Fruit fly (Drosophila melanogaster) whole organism, embryonic: ENCODE measurements around the gene Sas-6.

Source experiments
- Ada2b ChIP-seq: fragments of 200-800 bp; sonication (Bioruptor generic); IDR thresholded peaks from 2 replicates; pipeline ENCODE4 v1.3.6; 2022; ENCODE audit warnings: missing biosample characterization, missing genetic modification characterization
- Atf3 ChIP-seq: fragments of 200-800 bp; sonication (Bioruptor generic); optimal IDR thresholded peaks from 3 replicates; lab custom pipeline; 2016; ENCODE audit warnings: missing biosample characterization, missing genetic modification characterization
- CG10366 ChIP-seq: fragments of 200-800 bp; sonication (Bioruptor generic); IDR thresholded peaks from 2 replicates; pipeline ENCODE4 v1.3.6; 2022; ENCODE audit warnings: missing biosample characterization, missing genetic modification characterization
- CG11085 ChIP-seq: fragments of 200-800 bp; sonication (Bioruptor generic); IDR thresholded peaks from 2 replicates; pipeline ENCODE4 v1.3.6; 2022; ENCODE audit warnings: missing biosample characterization, missing genetic modification characterization
- CG11093 ChIP-seq: fragments of 200-800 bp; sonication (Bioruptor generic); IDR thresholded peaks from 3 replicates; pipeline ENCODE4 v1.3.6; 2022; ENCODE audit warnings: missing biosample characterization, missing genetic modification characterization
- CG11504 ChIP-seq: fragments of 200-800 bp; sonication (Bioruptor generic); optimal IDR thresholded peaks from 3 replicates; lab custom pipeline; 2019; ENCODE audit warnings: missing biosample characterization, mild to moderate bottlenecking, missing genetic modification characterization, moderate library complexity
- CG11560 ChIP-seq: fragments of 200-800 bp; sonication (Bioruptor generic); IDR thresholded peaks from 3 replicates; pipeline ENCODE4 v1.3.6; 2022; ENCODE audit warnings: missing biosample characterization, missing genetic modification characterization
- CG14965 ChIP-seq: fragments of 200-800 bp; sonication (Bioruptor generic); optimal IDR thresholded peaks from 2 replicates; lab custom pipeline; 2016; ENCODE audit warnings: missing biosample characterization, missing genetic modification characterization, borderline replicate concordance
- CG17186 ChIP-seq: fragments of 200-800 bp; sonication (Bioruptor generic); optimal IDR thresholded peaks from 3 replicates; lab custom pipeline; 2017; ENCODE audit warnings: missing biosample characterization, missing genetic modification reagents, missing genetic modification characterization
- CG1832 ChIP-seq: fragments of 200-800 bp; sonication (Bioruptor generic); optimal IDR thresholded peaks from 2 replicates; lab custom pipeline; 2017; ENCODE audit warnings: missing biosample characterization, mild to moderate bottlenecking, missing genetic modification characterization, inconsistent platforms
- CG4282 ChIP-seq: fragments of 200-800 bp; sonication (Bioruptor generic); optimal IDR thresholded peaks from 2 replicates; lab custom pipeline; 2016; ENCODE audit warnings: missing biosample characterization, missing genetic modification characterization
- CG4424 ChIP-seq: fragments of 200-800 bp; sonication (Bioruptor generic); optimal IDR thresholded peaks from 3 replicates; lab custom pipeline; 2016; ENCODE audit warnings: missing biosample characterization, missing genetic modification characterization
- CG4730 ChIP-seq: fragments of 200-800 bp; sonication (Bioruptor generic); IDR thresholded peaks from 2 replicates; pipeline ENCODE4 v1.3.6; 2022; ENCODE audit warnings: missing biosample characterization, missing genetic modification characterization
- CG5180 ChIP-seq: fragments of 200-800 bp; sonication (Bioruptor generic); optimal IDR thresholded peaks from 3 replicates; lab custom pipeline; 2017; ENCODE audit warnings: missing biosample characterization, missing genetic modification characterization, mild to moderate bottlenecking, moderate library complexity, missing genetic modification reagents
- CG5245 ChIP-seq: fragments of 200-800 bp; sonication (Bioruptor generic); optimal IDR thresholded peaks from 3 replicates; lab custom pipeline; 2016; ENCODE audit warnings: missing biosample characterization, missing genetic modification characterization
- CG6689 ChIP-seq: fragments of 200-800 bp; sonication (Bioruptor generic); IDR thresholded peaks from 2 replicates; pipeline ENCODE4 v1.3.6; 2022; ENCODE audit warnings: missing biosample characterization, missing genetic modification characterization
- CG7357 ChIP-seq: fragments of 200-800 bp; sonication (Bioruptor generic); IDR thresholded peaks from 3 replicates; pipeline ENCODE4 v1.3.6; 2022; ENCODE audit warnings: missing biosample characterization, missing genetic modification characterization
- D ChIP-seq, 2 experiments: fragments of 200-800 bp in 1 of 2; fragments of >200 bp in 1 of 2; sonication (Bioruptor generic) in 1 of 2; optimal IDR thresholded peaks; 2 replicates in 1 of 2; 3 replicates in 1 of 2; lab custom pipeline; 2017; ENCODE audit warnings: mild to moderate bottlenecking in 1 of 2, missing biosample characterization in 1 of 2, missing genetic modification characterization in 1 of 2, missing genetic modification reagents in 1 of 2
- Dad ChIP-seq: fragments of 200-800 bp; sonication (Bioruptor generic); optimal IDR thresholded peaks from 3 replicates; lab custom pipeline; 2016; ENCODE audit warnings: missing biosample characterization, missing genetic modification characterization
- Dfd ChIP-seq, 2 experiments: fragments of >200 bp; optimal IDR thresholded peaks; 2 replicates each; lab custom pipeline; 2017; ENCODE audit warnings: missing biosample characterization in 2 of 2, missing genetic modification characterization in 2 of 2
- HLH3B ChIP-seq: fragments of 200-800 bp; sonication (Bioruptor generic); IDR thresholded peaks from 2 replicates; pipeline ENCODE4 v1.3.6; 2022; ENCODE audit warnings: missing biosample characterization, missing genetic modification characterization
- HLHmδ ChIP-seq: fragments of 200-800 bp; sonication (Bioruptor generic); optimal IDR thresholded peaks from 2 replicates; lab custom pipeline; 2018; ENCODE audit warnings: missing biosample characterization, mild to moderate bottlenecking, missing genetic modification characterization, moderate library complexity
- Jarid2 ChIP-seq: fragments of 200-800 bp; sonication (Bioruptor generic); optimal IDR thresholded peaks from 3 replicates; lab custom pipeline; 2017; ENCODE audit warnings: mild to moderate bottlenecking, missing biosample characterization, missing genetic modification reagents, missing genetic modification characterization
- NfI ChIP-seq: fragments of 200-800 bp; sonication (Bioruptor generic); optimal IDR thresholded peaks from 3 replicates; lab custom pipeline; 2018; ENCODE audit warnings: missing biosample characterization, mild to moderate bottlenecking, missing genetic modification characterization, moderate library complexity
- Pdp1 ChIP-seq, 2 experiments: fragments of 200-800 bp; sonication (Bioruptor generic); optimal IDR thresholded peaks; 3 replicates each; lab custom pipeline; 2016; ENCODE audit warnings: missing biosample characterization in 2 of 2, missing genetic modification characterization in 2 of 2, mild to moderate bottlenecking in 1 of 2, moderate library complexity in 1 of 2
- Rx ChIP-seq: fragments of 200-800 bp; sonication (Bioruptor generic); IDR thresholded peaks from 2 replicates; pipeline ENCODE4 v1.3.6; 2022; ENCODE audit warnings: missing biosample characterization, missing genetic modification characterization
- Sin3A ChIP-seq: fragments of >200 bp; optimal IDR thresholded peaks from 2 replicates; lab custom pipeline; 2018
- Taf1 ChIP-seq: fragments of 200-800 bp; sonication (Bioruptor generic); IDR thresholded peaks from 2 replicates; pipeline ENCODE4 v1.3.6; 2022; ENCODE audit warnings: missing biosample characterization, missing genetic modification characterization
- ac ChIP-seq: fragments of 200-800 bp; sonication (Bioruptor generic); optimal IDR thresholded peaks from 3 replicates; lab custom pipeline; 2017; ENCODE audit warnings: missing biosample characterization, mild to moderate bottlenecking, missing genetic modification characterization
- al ChIP-seq: fragments of 200-800 bp; sonication (Bioruptor generic); IDR thresholded peaks from 2 replicates; pipeline ENCODE4 v1.3.6; 2022; ENCODE audit warnings: missing biosample characterization, missing genetic modification characterization
- ato ChIP-seq: fragments of 200-800 bp; sonication (Bioruptor generic); IDR thresholded peaks from 2 replicates; pipeline ENCODE4 v1.3.6; 2022; ENCODE audit warnings: missing biosample characterization, missing genetic modification characterization; ENCODE audit not compliant: partially characterized antibody
- bbx ChIP-seq: fragments of 200-800 bp; sonication (Bioruptor generic); IDR thresholded peaks from 2 replicates; pipeline ENCODE4 v1.3.6; 2022; ENCODE audit warnings: missing biosample characterization, missing genetic modification characterization; ENCODE audit not compliant: partially characterized antibody
- corto ChIP-seq: fragments of 200-800 bp; sonication (Bioruptor generic); optimal IDR thresholded peaks from 2 replicates; lab custom pipeline; 2016; ENCODE audit warnings: missing biosample characterization, mild to moderate bottlenecking, missing genetic modification characterization, moderate library complexity
- grau ChIP-seq: fragments of 200-800 bp; optimal IDR thresholded peaks from 3 replicates; lab custom pipeline; 2019; ENCODE audit warnings: missing biosample characterization, mild to moderate bottlenecking, missing genetic modification characterization, moderate library complexity
- gro ChIP-seq: fragments of 200-800 bp; sonication (Bioruptor generic); optimal IDR thresholded peaks from 2 replicates; lab custom pipeline; 2016; ENCODE audit warnings: missing biosample characterization, missing genetic modification characterization
- hb ChIP-seq: fragments of 200-800 bp; sonication (Bioruptor generic); IDR thresholded peaks from 3 replicates; pipeline ENCODE4 v1.3.6; 2022; ENCODE audit warnings: missing biosample characterization, missing genetic modification characterization; ENCODE audit not compliant: partially characterized antibody
- hbn ChIP-seq: fragments of 200-800 bp; sonication (Bioruptor generic); IDR thresholded peaks from 2 replicates; pipeline ENCODE4 v1.3.6; 2022; ENCODE audit warnings: missing biosample characterization, missing genetic modification characterization; ENCODE audit not compliant: partially characterized antibody
- hth ChIP-seq: fragments of >200 bp; optimal IDR thresholded peaks from 2 replicates; lab custom pipeline; 2017; ENCODE audit warnings: inconsistent platforms
- kah ChIP-seq: fragments of 200-800 bp; sonication (Bioruptor generic); optimal IDR thresholded peaks from 2 replicates; lab custom pipeline; 2018; ENCODE audit warnings: missing biosample characterization, mild to moderate bottlenecking, missing genetic modification characterization
- org-1 ChIP-seq: fragments of 200-800 bp; sonication (Bioruptor generic); optimal IDR thresholded peaks from 2 replicates; lab custom pipeline; 2017; ENCODE audit warnings: missing biosample characterization, missing genetic modification characterization
- otp ChIP-seq: fragments of 200-800 bp; sonication (Bioruptor generic); IDR thresholded peaks from 3 replicates; pipeline ENCODE4, ENCODE4 v1.3.6; 2022; ENCODE audit warnings: missing biosample characterization, missing genetic modification characterization
- pnt ChIP-seq: fragments of 200-800 bp; sonication (Bioruptor generic); optimal IDR thresholded peaks from 3 replicates; lab custom pipeline; 2016; ENCODE audit warnings: missing biosample characterization, missing genetic modification characterization
- sens-2 ChIP-seq: fragments of 200-800 bp; sonication (Bioruptor generic); IDR thresholded peaks from 2 replicates; pipeline ENCODE4 v1.3.6; 2022; ENCODE audit warnings: missing biosample characterization, missing genetic modification characterization
- shn ChIP-seq: fragments of 200-800 bp; sonication (Bioruptor generic); optimal IDR thresholded peaks from 3 replicates; lab custom pipeline; 2016; ENCODE audit warnings: missing biosample characterization, missing genetic modification characterization
- slbo ChIP-seq: fragments of 200-800 bp; sonication (Bioruptor generic); IDR thresholded peaks from 2 replicates; pipeline ENCODE4 v1.3.6; 2022; ENCODE audit warnings: missing biosample characterization, missing genetic modification characterization
- so ChIP-seq: fragments of 200-800 bp; sonication (Bioruptor generic); IDR thresholded peaks from 3 replicates; pipeline ENCODE4 v1.3.6; 2022; ENCODE audit warnings: missing biosample characterization, missing genetic modification characterization
- vnd ChIP-seq: fragments of 200-800 bp; sonication (Bioruptor generic); IDR thresholded peaks from 3 replicates; pipeline ENCODE4 v1.3.6; 2022; ENCODE audit warnings: missing biosample characterization, missing genetic modification characterization; ENCODE audit not compliant: partially characterized antibody
- vvl ChIP-seq: fragments of 200-800 bp; sonication (Bioruptor generic); IDR thresholded peaks from 2 replicates; pipeline ENCODE4 v1.3.6; 2022; ENCODE audit warnings: missing biosample characterization, missing genetic modification characterization
- z ChIP-seq: fragments of 200-800 bp; sonication (Bioruptor generic); IDR thresholded peaks from 3 replicates; pipeline ENCODE4 v1.3.6; 2022; ENCODE audit warnings: missing biosample characterization, missing genetic modification characterization

Sas-6 gene

dm6 chr3R:29997607-29998236, 2.6 kb downstream of the Sas-6 start, which contains the start of the genes CG15525 and CG11504 (continued):
- no peak for TF ChIP-seq sens-2 (GFP tag; lab: Robert Waterston, UW)
- TF ChIP-seq Sin3A: peak; percentile 48
- no peak for TF ChIP-seq Jarid2 (GFP tag; lab: Kevin White, UChicago)
- no peak for TF ChIP-seq CG14965 (GFP tag; lab: Kevin White, UChicago)
- TF ChIP-seq HLHmδ: no peak
- peak; percentile 36 for TF ChIP-seq NfI
- 0 out of 2 replicates have a peak, but pooled peaks have one; percentile 9 for TF ChIP-seq CG11085 (GFP tag; lab: Robert Waterston, UW)
- no peak for TF ChIP-seq Atf3 (GFP tag; lab: Kevin White, UChicago)
- TF ChIP-seq corto (GFP tag; lab: Kevin White, UChicago): no peak
- TF ChIP-seq shn (GFP tag; lab: Kevin White, UChicago): peak; percentile 51
- peak; percentile 90 for TF ChIP-seq vnd
- TF ChIP-seq gro (GFP tag; lab: Kevin White, UChicago): peak; percentile 53
- no peak for TF ChIP-seq so (GFP tag; lab: Robert Waterston, UW)
- peak; percentile 84 for TF ChIP-seq slbo (GFP tag; lab: Robert Waterston, UW)
- TF ChIP-seq CG11560: peak; percentile 59; the same call in 2 of the 3 replicates
- peak; percentile 54; the same call in 1 of the 2 replicates for TF ChIP-seq CG10366 (GFP tag; lab: Robert Waterston, UW)
- no peak for TF ChIP-seq CG11504 (tag; lab: Kevin White, UChicago)
- TF ChIP-seq hbn (GFP tag; lab: Robert Waterston, UW): peak; percentile 86
- no peak for TF ChIP-seq ac
- no peak for TF ChIP-seq z (GFP tag; lab: Robert Waterston, UW)
- no peak for TF ChIP-seq CG7357 (GFP tag; lab: Robert Waterston, UW)
- TF ChIP-seq HLH3B (GFP tag; lab: Robert Waterston, UW): peak; percentile 58; the same call in 1 of the 2 replicates
- TF ChIP-seq hth: no peak
- peak; percentile 24 for TF ChIP-seq pnt (GFP tag; lab: Kevin White, UChicago)
- 0 out of 2 replicates have a peak, but pooled peaks have one; percentile 36 for TF ChIP-seq Rx (GFP tag; lab: Robert Waterston, UW)
- no peak for TF ChIP-seq Taf1 (GFP tag; lab: Robert Waterston, UW)
- TF ChIP-seq CG11093: no peak
- peak; percentile 50 for TF ChIP-seq grau (tag; lab: Kevin White, UChicago)
- TF ChIP-seq Ada2b (GFP tag; lab: Robert Waterston, UW): peak; percentile 36; the same call in 1 of the 2 replicates
- TF ChIP-seq CG4730 (GFP tag; lab: Robert Waterston, UW): peak; percentile 24; the same call in 1 of the 2 replicates
- TF ChIP-seq CG6689 (GFP tag; lab: Robert Waterston, UW): peak; percentile 53; the same call in 1 of the 2 replicates
- peak; percentile 5 for TF ChIP-seq Dad (GFP tag; lab: Kevin White, UChicago)
- TF ChIP-seq CG5180 (GFP tag; lab: Kevin White, UChicago): no peak
- peak; percentile 62; the same call in 1 of the 2 replicates for TF ChIP-seq vvl
- peak; percentile 90 for TF ChIP-seq hb
- peak; percentile 71 for TF ChIP-seq CG17186
- TF ChIP-seq kah: no peak
- TF ChIP-seq CG1832 (GFP tag; lab: Kevin White, UChicago): no peak
- TF ChIP-seq D (optimal IDR thresholded peaks at IDR 0.05; lab: Kevin White, UChicago): no peak
- no peak for TF ChIP-seq D (GFP tag; optimal IDR thresholded peaks at IDR 0.05; lab: Kevin White, UChicago)
- TF ChIP-seq Pdp1 (GFP tag; optimal IDR thresholded peaks at IDR 0.05; lab: Kevin White, UChicago): peak; percentile 61 to 77
- TF ChIP-seq CG4424: peak; percentile 53
- peak; percentile 72 for TF ChIP-seq bbx (GFP tag; lab: Robert Waterston, UW)
- peak; percentile 71; the same call in 1 of the 2 replicates for TF ChIP-seq ato (GFP tag; lab: Robert Waterston, UW)
- TF ChIP-seq org-1 (GFP tag; lab: Kevin White, UChicago): no peak
- no peak for TF ChIP-seq CG5245 (GFP tag; lab: Kevin White, UChicago)
- TF ChIP-seq otp (GFP tag; lab: Robert Waterston, UW): no peak
- TF ChIP-seq Dfd (GFP tag; optimal IDR thresholded peaks at IDR 0.05; lab: Kevin White, UChicago): no peak
- TF ChIP-seq al (GFP tag; lab: Robert Waterston, UW): peak; percentile 50
- TF ChIP-seq CG4282 (GFP tag; lab: Kevin White, UChicago): no peak
